Fruit fly (Drosophila melanogaster): Measurements from ENCODE around the gene Cftr.
A peak's percentile ranks its signal among the peaks of the same experiment; 100 is the strongest.

The Cftr gene

dm6 chr3R:24557020-24557465 lies 13.3 kb upstream of the Cftr start (continued):
- TF ChIP-seq bcd (GFP tag; optimal IDR thresholded peaks at IDR 0.05) (no peak), kni (GFP tag; optimal IDR thresholded peaks at IDR 0.05) (peak; percentile 6), Blimp-1 (GFP tag; optimal IDR thresholded peaks at IDR 0.05) (peak; percentile 48), Abd-B (GFP tag; optimal IDR thresholded peaks at IDR 0.05) (no peak), danr (GFP tag; IDR thresholded peaks at IDR 0.05) (no peak), CG17912 (GFP tag; optimal IDR thresholded peaks at IDR 0.05) (peak; percentile 46), CG3838 (GFP tag; optimal IDR thresholded peaks at IDR 0.05) (no peak), Adf1 (GFP tag; IDR thresholded peaks at IDR 0.05) (peak; percentile 46; the same call in 1 of the 2 replicates), MBD-R2 (GFP tag; IDR thresholded peaks at IDR 0.05) (peak; percentile 23; the same call in 1 of the 2 replicates), CG4328 (GFP tag; optimal IDR thresholded peaks at IDR 0.05) (peak; percentile 40), tin (GFP tag; optimal IDR thresholded peaks at IDR 0.05) (peak; percentile 81), Mrtf (GFP tag; IDR thresholded peaks at IDR 0.05) (no peak), ewg (GFP tag; optimal IDR thresholded peaks at IDR 0.05) (peak; percentile 40), repo (GFP tag; optimal IDR thresholded peaks at IDR 0.05) (peak; percentile 66), HLH54F (GFP tag; optimal IDR thresholded peaks at IDR 0.05) (peak; percentile 54), CoRest (tag; optimal IDR thresholded peaks at IDR 0.05) (no peak), CG11398 (GFP tag; optimal IDR thresholded peaks at IDR 0.05) (peak; percentile 54), CG17802 (tag; optimal IDR thresholded peaks at IDR 0.05) (no peak), p53 (GFP tag; optimal IDR thresholded peaks at IDR 0.05) (peak; percentile 28), CG8478 (optimal IDR thresholded peaks at IDR 0.05) (no peak), sisA (GFP tag; IDR thresholded peaks at IDR 0.05) (peak; percentile 68), dysf (GFP tag; IDR thresholded peaks at IDR 0.05) (peak; percentile 73; the same call in 2 of the 3 replicates), CG7745 (tag; optimal IDR thresholded peaks at IDR 0.05) (no peak), HmgZ (tag; optimal IDR thresholded peaks at IDR 0.05) (peak; percentile 81), NK7.1 (GFP tag; optimal IDR thresholded peaks at IDR 0.05) (peak; percentile 35), exex (tag; optimal IDR thresholded peaks at IDR 0.05) (peak; percentile 21), Atf6 (GFP tag; IDR thresholded peaks at IDR 0.05) (peak; percentile 51; the same call in 1 of the 2 replicates), Med (GFP tag) (peak; percentile 97), CG42726 (GFP tag; IDR thresholded peaks at IDR 0.05; ENCODE audit: partially characterized antibody) (peak; percentile 97), CG10979 (tag; optimal IDR thresholded peaks at IDR 0.05) (peak; percentile 38), CG9727 (GFP tag; optimal IDR thresholded peaks at IDR 0.05) (peak; percentile 18), hb (GFP tag; IDR thresholded peaks at IDR 0.05; ENCODE audit: partially characterized antibody) (peak; percentile 74), lbe (GFP tag; optimal IDR thresholded peaks at IDR 0.05) (no peak), Atf3 (GFP tag; optimal IDR thresholded peaks at IDR 0.05) (peak; percentile 66), pita (GFP tag; optimal IDR thresholded peaks at IDR 0.05) (peak; percentile 21), Nf-YC (tag; optimal IDR thresholded peaks at IDR 0.05) (peak; percentile 49), CG10321 (GFP tag; IDR thresholded peaks at IDR 0.05) (no peak), CG1024 (GFP tag; IDR thresholded peaks at IDR 0.05) (0 out of 2 replicates have a peak, but pooled peaks have one; percentile 39), CG12769 (tag; optimal IDR thresholded peaks at IDR 0.05) (peak; percentile 69), ranshi (GFP tag; IDR thresholded peaks at IDR 0.05) (peak; percentile 59; the same call in 1 of the 2 replicates), CG15601 (tag; optimal IDR thresholded peaks at IDR 0.05) (peak; percentile 96), HLH4C (GFP tag; IDR thresholded peaks at IDR 0.05; ENCODE audit: partially characterized antibody) (peak; percentile 70), Optix (GFP tag; IDR thresholded peaks at IDR 0.05) (peak; percentile 53; the same call in 2 of the 3 replicates), CG14710 (tag; optimal IDR thresholded peaks at IDR 0.05) (peak; percentile 5), CG8290 (GFP tag; optimal IDR thresholded peaks at IDR 0.05) (peak; percentile 66), CG8290 (tag; optimal IDR thresholded peaks at IDR 0.05) (peak in 1 of 2 experiments; percentile 83), tup (GFP tag; optimal IDR thresholded peaks at IDR 0.05) (no peak), gro (GFP tag; optimal IDR thresholded peaks at IDR 0.05) (peak; percentile 43), dmrt99B (tag; optimal IDR thresholded peaks at IDR 0.05) (no peak), CG6854 (GFP tag; optimal IDR thresholded peaks at IDR 0.05) (no peak), CG6689 (GFP tag; IDR thresholded peaks at IDR 0.05) (no peak)
